Worm (Caenorhabditis elegans): ENCODE measurements around the gene F40H6.5.

DNA sequence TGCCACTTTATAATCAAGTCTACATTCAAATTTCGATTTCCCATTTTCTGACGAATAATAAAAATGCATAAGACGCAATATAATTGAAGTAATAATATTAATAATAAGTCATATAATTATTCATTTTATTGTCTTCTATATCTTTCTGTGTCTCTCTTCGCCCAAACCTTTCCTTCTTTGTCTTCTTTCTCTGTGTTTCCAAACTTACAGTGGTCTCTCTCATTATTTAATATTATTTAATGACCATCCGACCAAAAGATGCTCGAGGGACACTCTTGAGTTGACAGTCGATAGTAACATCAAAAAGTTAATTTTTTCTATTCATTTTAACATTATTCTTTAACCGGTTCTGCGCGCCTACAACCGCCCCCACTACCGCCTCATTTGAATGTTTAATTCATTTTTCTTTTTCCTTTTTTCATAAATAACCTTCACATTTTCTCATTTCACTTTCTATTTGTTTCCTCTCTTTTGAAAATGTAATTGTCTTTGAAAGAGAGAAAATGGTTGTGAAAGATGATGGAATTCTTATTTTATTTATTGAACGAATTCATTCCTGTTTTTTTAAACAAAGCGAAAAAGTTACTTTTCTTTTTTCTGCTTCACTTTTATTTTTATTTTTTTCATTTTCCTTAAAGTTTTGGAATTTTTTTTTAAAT is 18.2 kb upstream of the F40H6.5 start:
- TF ChIP-seq jun-1 (tag; optimal IDR thresholded peaks at IDR 0.05) (no peak), ceh-63 (GFP tag; optimal IDR thresholded peaks at IDR 0.05) (no peak), ces-1 (GFP tag; optimal IDR thresholded peaks at IDR 0.05) (no peak), aly-2 (tag; optimal IDR thresholded peaks at IDR 0.05) (no peak), sox-4 (tag; optimal IDR thresholded peaks at IDR 0.05) (no peak), zag-1 (tag; optimal IDR thresholded peaks at IDR 0.05) (no peak), dsc-1 (tag; optimal IDR thresholded peaks at IDR 0.05) (no peak)

Measured in whole organism, L1 larva.